Fruit fly (Drosophila melanogaster): Measurements from ENCODE around the gene Trf2.

Trf2 gene

DNA sequence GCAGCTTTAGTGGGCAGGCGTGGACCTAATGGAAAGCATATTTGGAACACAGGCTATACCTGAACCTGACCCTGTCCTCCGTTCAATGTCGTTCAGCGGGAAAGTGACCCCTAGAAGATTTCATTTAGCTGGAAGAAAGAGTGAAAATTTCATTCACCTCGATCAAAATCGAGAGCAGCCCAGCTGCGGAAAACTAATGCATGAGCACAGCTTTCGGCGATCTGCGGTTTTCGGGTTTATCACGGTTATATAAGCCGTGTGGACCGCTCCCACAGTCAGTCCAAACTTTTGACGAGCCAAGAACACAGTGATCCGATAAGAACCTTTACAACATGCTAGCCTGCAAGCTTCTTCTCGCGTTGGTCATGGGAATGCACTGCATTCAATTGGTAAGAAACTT lies 61.5 kb downstream of the Trf2 start, which contains the start of gene Cp7Fa:
Gene Cp7Fa, plus strand, starts transcription at position 301 of the 400 bp plus-strand sequence.
- no peak for TF ChIP-seq CTCF (optimal IDR thresholded peaks at IDR 0.05)
- no peak for TF ChIP-seq CG8478 (optimal IDR thresholded peaks at IDR 0.05)

DNA sequence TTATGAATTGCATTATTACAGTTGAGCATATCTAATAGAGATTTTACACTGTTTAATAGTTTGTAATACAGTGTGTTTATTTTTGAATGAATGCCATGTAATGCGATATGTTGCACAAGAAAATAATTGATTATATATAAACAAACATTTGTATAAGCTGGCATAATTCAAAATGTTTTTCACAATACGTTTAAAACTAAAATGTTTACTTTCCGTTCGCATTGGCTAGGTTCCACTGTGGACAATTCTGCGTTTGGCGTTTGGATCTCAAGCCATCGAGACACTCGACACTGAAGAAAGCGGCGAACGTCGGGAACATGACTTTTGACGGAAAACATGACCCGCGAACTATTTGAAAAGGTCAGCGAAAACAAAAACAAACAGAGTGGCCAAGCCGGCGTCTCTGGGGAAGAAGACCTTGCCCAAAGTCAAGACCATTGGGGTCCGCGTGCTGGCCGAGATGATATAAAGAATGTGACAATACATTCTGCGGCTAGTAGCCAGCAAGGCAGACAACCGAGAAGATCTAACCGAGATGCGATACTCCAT lies 64.3 kb downstream of the Trf2 start, which contains the start of gene Cp7Fb:
Gene Cp7Fb, plus strand, starts transcription at position 499 of the 549 bp plus-strand sequence.
- TF ChIP-seq CG8478 (optimal IDR thresholded peaks at IDR 0.05) (no peak), CTCF (optimal IDR thresholded peaks at IDR 0.05) (no peak)

DNA sequence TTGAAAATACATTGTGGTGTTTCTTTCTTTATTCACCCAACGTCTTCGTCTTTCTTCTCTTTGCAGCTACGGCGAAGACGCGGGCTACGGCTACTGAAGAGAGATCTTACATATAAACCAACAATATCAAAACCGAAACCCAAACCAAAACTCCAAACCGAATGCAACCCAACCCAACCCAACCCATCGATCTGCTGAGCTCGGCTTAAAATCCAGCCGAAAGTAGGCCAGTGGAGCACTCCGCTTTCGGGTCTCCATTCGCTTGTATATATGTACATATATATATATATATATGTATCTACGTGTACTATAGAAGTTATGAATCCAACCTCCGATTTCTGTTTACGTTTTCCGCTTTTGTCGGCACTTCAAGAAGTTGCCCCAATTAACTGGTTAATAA lies 66.6 kb downstream of the Trf2 start:
- no peak for TF ChIP-seq CG8478 (optimal IDR thresholded peaks at IDR 0.05)
- TF ChIP-seq CTCF (optimal IDR thresholded peaks at IDR 0.05) = no peak

DNA sequence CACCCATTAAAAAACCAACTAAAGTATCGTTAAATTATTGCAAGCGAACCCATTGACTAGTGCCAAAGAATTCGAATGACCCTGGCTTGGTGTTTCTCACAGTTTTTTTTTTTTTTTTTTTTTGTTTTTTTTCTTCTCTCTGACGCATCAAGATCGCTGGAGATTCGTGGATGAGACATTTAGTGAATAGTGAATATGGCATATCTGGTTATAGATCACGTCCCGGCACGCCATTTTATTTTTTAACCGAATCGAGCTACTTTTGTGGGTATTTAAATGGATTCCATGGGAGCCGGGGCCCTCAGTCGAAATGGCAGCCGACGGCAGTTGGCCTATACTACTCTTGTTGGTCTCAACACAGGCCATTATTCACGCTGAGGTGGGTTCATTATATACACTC lies 67.7 kb downstream of the Trf2 start, which contains the start of gene Cp7Fc:
Gene Cp7Fc, plus strand, starts transcription at position 301 of the 400 bp plus-strand sequence.
- no peak for TF ChIP-seq CTCF (optimal IDR thresholded peaks at IDR 0.05)
- TF ChIP-seq CG8478 (optimal IDR thresholded peaks at IDR 0.05) = no peak

DNA sequence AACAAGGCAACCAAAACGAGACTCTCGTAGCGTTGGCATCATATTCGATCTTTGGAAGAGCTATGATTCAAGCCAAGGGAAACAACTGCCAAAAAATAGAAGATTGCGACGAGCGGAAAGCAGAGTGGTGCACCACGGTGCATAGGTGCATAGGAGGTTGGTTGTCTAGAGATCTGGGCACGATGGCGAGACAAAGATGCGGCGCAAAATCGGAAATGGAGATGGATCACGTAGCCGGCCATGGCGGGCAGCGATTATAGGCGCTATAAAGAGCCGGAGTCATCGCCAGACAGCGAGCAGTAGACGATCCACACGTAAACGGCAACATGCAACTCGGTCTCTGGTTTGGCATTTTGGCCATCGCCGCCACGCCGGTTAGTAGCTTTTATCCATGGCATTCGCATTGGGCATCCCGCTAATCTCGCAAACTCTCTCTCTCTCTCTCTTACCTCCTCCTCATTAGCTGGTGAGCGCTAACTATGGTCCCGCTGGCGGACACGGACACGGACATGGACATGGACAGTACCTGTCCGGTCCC lies 70.0 kb downstream of the Trf2 start, which contains the start of gene Cp36:
Gene Cp36, plus strand, starts transcription at position 289 of the 538 bp plus-strand sequence.
- TF ChIP-seq CG8478 (optimal IDR thresholded peaks at IDR 0.05) (no peak), CTCF (optimal IDR thresholded peaks at IDR 0.05) (no peak)

DNA sequence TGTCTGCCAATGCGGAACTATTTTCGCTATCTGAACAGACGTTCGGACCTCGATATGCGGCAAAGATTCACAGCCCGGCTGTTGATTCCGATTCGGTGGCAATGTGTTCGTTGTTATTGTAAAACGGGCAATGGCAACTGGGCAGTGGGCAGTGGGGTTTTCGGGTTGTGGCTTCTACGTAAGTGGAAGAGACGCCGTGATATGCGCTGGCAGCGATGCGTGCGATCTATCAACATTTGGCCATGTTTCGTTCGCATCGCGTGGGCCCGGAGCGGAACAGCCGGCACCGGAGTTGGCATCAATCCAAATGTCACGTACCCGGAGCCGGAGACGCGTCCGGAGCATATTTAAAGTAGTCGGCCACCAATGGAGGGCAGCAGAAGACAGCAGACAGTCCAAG lies 72.4 kb downstream of the Trf2 start, which contains the start of gene Cp38:
Gene Cp38, plus strand, starts transcription at position 376 of the 400 bp plus-strand sequence.
- TF ChIP-seq CG8478 (optimal IDR thresholded peaks at IDR 0.05) = no peak
- TF ChIP-seq CTCF (optimal IDR thresholded peaks at IDR 0.05) = no peak

Data from S2 (cell line).